2 fruit fly cellular contexts compared by ENCODE assay signal in the genomic region with DNA sequence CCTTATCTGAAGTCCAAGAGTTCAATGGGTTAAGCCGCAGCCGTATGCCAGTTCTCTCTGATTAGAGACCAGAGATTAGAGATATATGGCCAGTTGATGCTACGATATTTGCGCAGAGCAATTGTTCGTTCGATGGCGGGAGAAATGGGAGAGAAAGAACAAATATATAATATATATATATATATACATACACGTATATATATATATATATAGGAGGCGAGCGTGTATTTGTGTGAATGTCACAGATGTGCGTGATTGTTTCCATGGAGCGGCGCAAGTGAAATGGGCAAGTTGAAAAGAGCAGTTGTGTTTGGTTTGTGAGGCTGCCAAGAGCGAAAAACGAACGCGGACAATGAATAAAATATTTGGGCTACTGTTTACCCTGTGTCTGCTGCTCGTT.
TF ChIP-seq lines count a peak whose summit lies in the region.

Gene GILT3, plus strand, starts transcription at position 301 of the 400 bp plus-strand sequence.

- no peak for TF ChIP-seq CTCF in whole organism, embryonic (GFP tag; optimal IDR thresholded peaks at IDR 0.05; lab: Kevin White, UChicago)

TF ChIP-seq in whole organism, embryonic, 481 proteins besides CTCF, POLR2A, EP300 and RAD21:
- no peak for TF ChIP-seq CG15601 (tag; optimal IDR thresholded peaks at IDR 0.05; lab: Kevin White, UChicago)
- TF ChIP-seq maf-S (GFP tag; optimal IDR thresholded peaks at IDR 0.05; lab: Kevin White, UChicago): no peak
- no peak for TF ChIP-seq Bteb2 (GFP tag; optimal IDR thresholded peaks at IDR 0.05; lab: Kevin White, UChicago)
- TF ChIP-seq Med (GFP tag; lab: Kevin White, UChicago): peak; percentile 6
- no peak for TF ChIP-seq Trl (optimal IDR thresholded peaks at IDR 0.05; lab: Kevin White, UChicago)
- TF ChIP-seq Trl (GFP tag; optimal IDR thresholded peaks at IDR 0.05; lab: Kevin White, UChicago): no peak
- no peak for TF ChIP-seq sd (tag; optimal IDR thresholded peaks at IDR 0.05; lab: Kevin White, UChicago)
- 0 out of 2 replicates have a peak, but pooled peaks have one; percentile 25 for TF ChIP-seq CG32532 (GFP tag; IDR thresholded peaks at IDR 0.05; lab: Robert Waterston, UW)

TF ChIP-seq in whole organism, prepupa, 60 proteins besides CTCF, POLR2A, EP300 and RAD21:
- TF ChIP-seq Ets96B (tag; optimal IDR thresholded peaks at IDR 0.05; lab: Kevin White, UChicago) (no peak), CG32006 (GFP tag; optimal IDR thresholded peaks at IDR 0.05; lab: Kevin White, UChicago) (no peak), Hr4 (GFP tag; optimal IDR thresholded peaks at IDR 0.05; lab: Kevin White, UChicago) (no peak), net (GFP tag; optimal IDR thresholded peaks at IDR 0.05; lab: Kevin White, UChicago) (no peak), svp (GFP tag; lab: Kevin White, UChicago) (peak; percentile 13), Lpt (GFP tag; optimal IDR thresholded peaks at IDR 0.05; lab: Kevin White, UChicago) (no peak), CG15336 (GFP tag; IDR thresholded peaks at IDR 0.05; lab: Robert Waterston, UW) (0 out of 2 replicates have a peak, but pooled peaks have one; percentile 9), fkh (GFP tag; optimal IDR thresholded peaks at IDR 0.05; lab: Kevin White, UChicago) (peak; percentile 22)
TF ChIP-seq in whole organism, prepupa: peak in this region for 3.
